Worm (Caenorhabditis elegans): ENCODE measurements around the gene shc-2.
"Not testable (repeated sequence)": the region's sequence is repeated elsewhere in the genome, so short reads cannot be mapped to it uniquely, and the experiment has no call there.

Gene shc-2

DNA sequence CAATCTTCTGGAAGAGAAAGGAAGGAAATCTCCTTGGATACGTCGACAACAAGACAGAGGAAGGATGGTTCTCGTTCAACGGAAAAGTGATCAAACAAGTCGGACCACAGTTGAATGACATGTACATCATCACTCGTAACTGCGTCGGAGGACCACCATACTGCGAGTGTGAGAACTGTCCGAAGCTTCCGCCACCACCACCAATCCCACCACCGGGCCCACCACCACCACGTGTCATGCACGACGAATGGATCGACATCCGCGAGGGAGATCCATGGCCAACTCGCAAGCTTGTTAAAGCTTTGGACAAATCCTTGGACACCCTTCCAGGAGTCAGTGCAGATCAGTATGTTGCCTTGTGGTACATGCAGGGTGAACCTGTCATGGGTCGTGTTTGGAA lies 37.7 kb upstream of the shc-2 start:
- no peak for TF ChIP-seq fkh-2 (tag; optimal IDR thresholded peaks at IDR 0.05)
- TF ChIP-seq tbx-2 (tag; optimal IDR thresholded peaks at IDR 0.05): no peak
- TF ChIP-seq fkh-10 (GFP tag; optimal IDR thresholded peaks at IDR 0.05): no peak
- no peak for TF ChIP-seq lin-39 (tag; optimal IDR thresholded peaks at IDR 0.05)
- no peak for TF ChIP-seq nhr-12 (tag; optimal IDR thresholded peaks at IDR 0.05)
- TF ChIP-seq nhr-77 (tag; optimal IDR thresholded peaks at IDR 0.05): no peak
- no peak for TF ChIP-seq ama-1 (optimal IDR thresholded peaks at IDR 0.05)
- TF ChIP-seq elt-1 (tag; optimal IDR thresholded peaks at IDR 0.05): no peak
- TF ChIP-seq unc-39 (tag; optimal IDR thresholded peaks at IDR 0.05): no peak
- no peak for TF ChIP-seq R02D3.7 (tag; optimal IDR thresholded peaks at IDR 0.05)

DNA sequence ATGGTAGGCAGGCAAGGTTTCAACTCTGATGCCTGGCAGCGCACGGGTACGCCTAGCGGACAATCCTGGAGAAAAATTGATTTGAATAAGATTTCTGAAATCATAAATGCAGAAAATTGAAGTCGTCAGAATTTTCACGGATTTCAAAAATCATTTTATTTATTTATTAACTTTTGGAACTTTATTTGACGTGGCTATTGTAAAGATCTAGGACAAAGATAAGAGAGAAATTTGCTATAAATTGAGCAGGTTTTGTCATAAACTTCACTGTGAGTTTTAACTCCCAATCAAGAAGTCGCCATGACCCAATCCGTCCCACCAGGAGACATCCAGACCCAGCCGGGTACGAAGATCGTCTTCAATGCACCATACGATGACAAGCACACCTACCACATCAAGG lies 36.2 kb upstream of the shc-2 start, which contains the start of gene msp-152:
Gene msp-152, plus strand, starts transcription at position 301 of the 400 bp plus-strand sequence.
- TF ChIP-seq lsy-12, elt-3, fkh-2 (tag; optimal IDR thresholded peaks at IDR 0.05): not testable (repeated sequence)

DNA sequence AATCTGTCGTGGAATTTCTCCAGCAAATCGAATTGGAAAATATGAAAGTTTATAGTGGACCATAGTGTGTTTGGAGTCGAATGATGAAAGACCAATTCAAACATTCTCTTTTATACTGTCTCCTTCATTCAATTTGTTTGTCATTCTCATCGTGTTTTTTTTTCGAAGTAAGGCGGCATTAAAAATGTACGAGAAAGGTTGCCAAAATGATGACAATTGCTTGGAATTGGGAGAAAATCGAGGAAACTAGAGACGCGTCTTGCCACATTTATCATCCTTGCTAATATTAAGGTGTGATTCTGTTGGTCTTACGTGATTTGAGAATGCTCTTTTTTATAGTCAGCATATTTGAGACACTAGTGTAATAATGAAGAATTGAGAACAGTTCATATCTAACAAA lies 34.0 kb upstream of the shc-2 start, which contains the start of gene gst-30:
Gene gst-30, minus strand, starts transcription at position 101 of the 400 bp plus-strand sequence.
- TF ChIP-seq ztf-11 (tag; optimal IDR thresholded peaks at IDR 0.05) (no peak), ceh-28 (tag; optimal IDR thresholded peaks at IDR 0.05) (no peak), fos-1 (tag; optimal IDR thresholded peaks at IDR 0.05) (no peak), ceh-16 (tag; optimal IDR thresholded peaks at IDR 0.05) (no peak), snpc-4 (tag; optimal IDR thresholded peaks at IDR 0.05) (no peak), egl-27 (tag; optimal IDR thresholded peaks at IDR 0.05) (no peak), nhr-43 (tag; optimal IDR thresholded peaks at IDR 0.05; ENCODE audit: poor library complexity, severe bottlenecking) (no peak), elt-3 (tag; optimal IDR thresholded peaks at IDR 0.05) (no peak), nhr-25 (tag; optimal IDR thresholded peaks at IDR 0.05) (no peak), hmg-11 (tag; optimal IDR thresholded peaks at IDR 0.05) (no peak), pqm-1 (tag; optimal IDR thresholded peaks at IDR 0.05) (no peak), nfya-1 (tag; optimal IDR thresholded peaks at IDR 0.05; ENCODE audit: insufficient read depth) (no peak), aly-2 (tag; optimal IDR thresholded peaks at IDR 0.05) (no peak), nhr-67 (tag; optimal IDR thresholded peaks at IDR 0.05) (no peak), nhr-11 (tag; optimal IDR thresholded peaks at IDR 0.05) (no peak), lsy-12 (tag; optimal IDR thresholded peaks at IDR 0.05) (no peak), tbx-2 (tag; optimal IDR thresholded peaks at IDR 0.05) (no peak), lin-39 (tag; optimal IDR thresholded peaks at IDR 0.05) (no peak), elt-2 (tag; optimal IDR thresholded peaks at IDR 0.05) (no peak), R02D3.7 (tag; optimal IDR thresholded peaks at IDR 0.05) (no peak)

DNA sequence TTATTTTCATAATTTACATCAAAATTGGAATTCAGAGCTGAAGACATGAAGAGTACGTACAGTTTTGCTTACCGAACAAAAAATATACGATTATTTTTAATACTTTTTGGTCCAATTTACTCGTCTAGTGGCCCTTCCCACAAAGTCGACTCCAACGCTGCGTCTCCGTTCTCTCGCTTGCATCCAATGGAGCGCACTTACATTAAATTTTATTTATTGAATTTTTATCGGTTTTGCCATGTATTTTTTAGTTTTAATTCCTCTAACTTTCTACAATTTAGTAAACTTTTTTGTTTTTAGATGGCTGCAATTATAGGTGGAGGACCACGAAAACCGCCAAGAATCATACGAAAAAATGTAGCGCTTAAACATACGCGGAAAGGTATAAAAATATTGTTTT lies 33.4 kb upstream of the shc-2 start, which contains the start of gene ZK546.5:
Gene ZK546.5, plus strand, starts transcription at position 301 of the 400 bp plus-strand sequence.
- TF ChIP-seq R02D3.7 (tag; optimal IDR thresholded peaks at IDR 0.05) (no peak), nhr-77 (tag; optimal IDR thresholded peaks at IDR 0.05) (no peak), nfya-1 (tag; optimal IDR thresholded peaks at IDR 0.05; ENCODE audit: insufficient read depth) (peak; percentile 36), lin-15B (tag; optimal IDR thresholded peaks at IDR 0.05) (peak; percentile 1)

DNA sequence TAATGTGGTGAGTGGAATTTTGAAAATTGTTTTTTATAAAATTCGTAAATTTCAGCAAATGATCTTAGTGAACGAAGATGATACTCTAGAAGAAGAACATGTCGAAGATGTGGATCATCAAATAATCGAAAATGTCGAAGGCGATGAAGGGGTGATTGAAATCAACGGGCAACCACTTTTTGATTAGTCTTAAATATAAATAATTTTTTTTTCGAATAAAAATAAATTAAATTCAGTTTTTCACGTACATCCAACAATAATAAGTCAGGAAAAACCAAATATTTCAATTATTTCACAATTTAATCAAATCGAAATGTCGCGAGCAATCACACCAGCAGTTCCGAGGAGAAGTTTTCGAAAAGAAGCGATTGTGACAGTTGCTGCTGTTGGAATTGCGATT lies 31.2 kb upstream of the shc-2 start, which contains the start of gene ZK546.4:
Gene ZK546.4, plus strand, starts transcription at position 301 of the 400 bp plus-strand sequence.
- TF ChIP-seq egl-5 (tag; optimal IDR thresholded peaks at IDR 0.05) (no peak), mdl-1 (tag; optimal IDR thresholded peaks at IDR 0.05) (no peak), unc-39 (tag; optimal IDR thresholded peaks at IDR 0.05) (no peak), elt-2 (tag; optimal IDR thresholded peaks at IDR 0.05) (no peak), mml-1 (tag; optimal IDR thresholded peaks at IDR 0.05) (no peak), skn-1 (tag; optimal IDR thresholded peaks at IDR 0.05) (no peak), fos-1 (tag; optimal IDR thresholded peaks at IDR 0.05) (no peak), nhr-23 (tag; optimal IDR thresholded peaks at IDR 0.05) (no peak)

DNA sequence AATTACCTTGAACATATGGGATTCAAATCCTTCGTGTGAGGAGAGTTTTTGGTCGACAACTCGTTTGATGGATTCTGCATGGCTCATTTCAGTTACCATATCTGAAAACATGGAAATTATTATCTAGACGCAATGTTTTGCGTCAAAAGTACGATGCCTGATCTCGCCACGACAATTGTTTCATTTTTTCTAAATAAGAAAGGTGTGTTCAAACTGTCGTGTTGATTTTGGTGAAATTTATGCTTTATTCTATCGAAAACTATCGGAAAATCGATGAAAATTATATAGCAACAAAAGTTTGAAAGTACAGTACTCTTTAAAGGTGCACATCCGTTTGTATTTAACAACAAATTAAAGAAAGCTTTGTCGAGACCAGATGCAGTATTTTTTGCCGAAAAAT lies 27.9 kb upstream of the shc-2 start, which contains the start of gene cblc-1:
Gene cblc-1, minus strand, starts transcription at position 101 of the 400 bp plus-strand sequence.
- no peak for TF ChIP-seq nhr-25 (tag; optimal IDR thresholded peaks at IDR 0.05)

Data from whole organism, L3 larva.